Fruit fly (Drosophila melanogaster): ENCODE measurements around the gene Gr64c.

Gene Gr64c

DNA sequence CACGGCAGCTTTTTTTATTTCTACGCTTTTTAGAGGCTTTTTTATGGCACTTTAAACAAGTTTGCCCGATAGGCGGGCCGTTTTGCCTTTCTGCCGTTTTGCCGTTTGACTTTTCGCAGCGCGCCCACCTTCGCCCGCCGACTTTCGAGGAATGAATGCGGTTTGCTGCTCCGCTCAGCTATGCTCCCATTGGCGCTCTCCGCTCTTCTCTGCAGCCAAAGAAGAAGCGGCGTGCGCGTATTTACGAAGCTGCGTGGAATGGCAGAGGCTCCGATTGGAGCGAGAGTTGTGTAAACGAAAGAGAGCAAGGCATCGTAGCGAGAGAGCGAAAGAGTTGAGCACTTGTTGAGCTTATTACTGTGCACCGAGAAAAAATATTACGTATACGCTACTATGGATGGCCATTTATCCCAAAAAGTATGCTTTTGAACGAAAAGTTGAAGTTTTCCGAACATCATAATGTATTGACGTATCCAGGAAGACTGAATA lies 43.2 kb downstream of the Gr64c start, which contains the start of gene wit (continued):
- TF ChIP-seq Fer3 (tag; optimal IDR thresholded peaks at IDR 0.05) (no peak), Dp (GFP tag; optimal IDR thresholded peaks at IDR 0.05) (peak; percentile 6), Dbx (GFP tag; IDR thresholded peaks at IDR 0.05) (0 out of 3 replicates have a peak, but pooled peaks have one; percentile 51), Nf-YA (GFP tag; IDR thresholded peaks at IDR 0.05) (no peak), Fer2 (tag; optimal IDR thresholded peaks at IDR 0.05) (no peak), caup (GFP tag; optimal IDR thresholded peaks at IDR 0.05; ENCODE audit: severe bottlenecking) (no peak), CG8765 (GFP tag; IDR thresholded peaks at IDR 0.05) (no peak), cwo (GFP tag; optimal IDR thresholded peaks at IDR 0.05) (no peak), CG12071 (GFP tag; optimal IDR thresholded peaks at IDR 0.05) (peak; percentile 47), unc-4 (GFP tag; IDR thresholded peaks at IDR 0.05; ENCODE audit: partially characterized antibody) (peak; percentile 58), Dref (GFP tag; IDR thresholded peaks at IDR 0.05) (no peak), CG4820 (GFP tag; optimal IDR thresholded peaks at IDR 0.05) (no peak), ato (GFP tag; IDR thresholded peaks at IDR 0.05; ENCODE audit: partially characterized antibody) (no peak), Rx (GFP tag; IDR thresholded peaks at IDR 0.05) (no peak), CG10959 (GFP tag; IDR thresholded peaks at IDR 0.05) (no peak), danr (GFP tag; IDR thresholded peaks at IDR 0.05) (no peak), CG4854 (GFP tag; optimal IDR thresholded peaks at IDR 0.05) (peak; percentile 5), YL-1 (GFP tag; optimal IDR thresholded peaks at IDR 0.05) (peak; percentile 9), br (optimal IDR thresholded peaks at IDR 0.05) (no peak), nau (GFP tag; optimal IDR thresholded peaks at IDR 0.05) (peak; percentile 41), Sox100B (GFP tag; optimal IDR thresholded peaks at IDR 0.05) (no peak), dimm (GFP tag; IDR thresholded peaks at IDR 0.05) (no peak), CG30403 (GFP tag; optimal IDR thresholded peaks at IDR 0.05) (peak; percentile 36), NFAT (GFP tag; IDR thresholded peaks at IDR 0.05) (no peak), CG15514 (GFP tag; optimal IDR thresholded peaks at IDR 0.05) (peak; percentile 52), CG13123 (GFP tag; optimal IDR thresholded peaks at IDR 0.05) (no peak), CG13894 (tag; optimal IDR thresholded peaks at IDR 0.05) (no peak), Med (GFP tag) (peak; percentile 87), kah (GFP tag; optimal IDR thresholded peaks at IDR 0.05) (peak; percentile 67), CG7556 (GFP tag; optimal IDR thresholded peaks at IDR 0.05) (no peak), bsh (GFP tag; optimal IDR thresholded peaks at IDR 0.05) (peak in 1 of 2 experiments; percentile 31), CG2712 (tag; optimal IDR thresholded peaks at IDR 0.05) (no peak), fru (optimal IDR thresholded peaks at IDR 0.05) (no peak), fd102C (GFP tag; optimal IDR thresholded peaks at IDR 0.05) (no peak), pum (GFP tag; optimal IDR thresholded peaks at IDR 0.05) (no peak), CG10462 (GFP tag; optimal IDR thresholded peaks at IDR 0.05) (no peak), Stat92E (GFP tag; optimal IDR thresholded peaks at IDR 0.05) (no peak), Scr (GFP tag; IDR thresholded peaks at IDR 0.05; ENCODE audit: partially characterized antibody) (peak; percentile 28), dmrt11E (tag; optimal IDR thresholded peaks at IDR 0.05) (no peak), CG7745 (tag; optimal IDR thresholded peaks at IDR 0.05) (no peak), CG7357 (GFP tag; IDR thresholded peaks at IDR 0.05) (no peak), Dip3 (GFP tag; optimal IDR thresholded peaks at IDR 0.05) (no peak), cato (GFP tag; optimal IDR thresholded peaks at IDR 0.05; ENCODE audit: borderline replicate concordance) (no peak), BEAF-32 (GFP tag; optimal IDR thresholded peaks at IDR 0.05) (no peak), ranshi (GFP tag; IDR thresholded peaks at IDR 0.05) (peak; percentile 11; the same call in 1 of the 2 replicates), CG9609 (GFP tag; optimal IDR thresholded peaks at IDR 0.05) (no peak), CG6791 (GFP tag; IDR thresholded peaks at IDR 0.05; ENCODE audit: partially characterized antibody) (no peak), Bgb (GFP tag; IDR thresholded peaks at IDR 0.05; ENCODE audit: partially characterized antibody) (peak; percentile 49), Ada2b (GFP tag; IDR thresholded peaks at IDR 0.05) (no peak), az2 (GFP tag; optimal IDR thresholded peaks at IDR 0.05) (no peak)

All from whole organism, embryonic.